Worm (Caenorhabditis elegans): ENCODE data around the gene syx-5.

The syx-5 gene

DNA sequence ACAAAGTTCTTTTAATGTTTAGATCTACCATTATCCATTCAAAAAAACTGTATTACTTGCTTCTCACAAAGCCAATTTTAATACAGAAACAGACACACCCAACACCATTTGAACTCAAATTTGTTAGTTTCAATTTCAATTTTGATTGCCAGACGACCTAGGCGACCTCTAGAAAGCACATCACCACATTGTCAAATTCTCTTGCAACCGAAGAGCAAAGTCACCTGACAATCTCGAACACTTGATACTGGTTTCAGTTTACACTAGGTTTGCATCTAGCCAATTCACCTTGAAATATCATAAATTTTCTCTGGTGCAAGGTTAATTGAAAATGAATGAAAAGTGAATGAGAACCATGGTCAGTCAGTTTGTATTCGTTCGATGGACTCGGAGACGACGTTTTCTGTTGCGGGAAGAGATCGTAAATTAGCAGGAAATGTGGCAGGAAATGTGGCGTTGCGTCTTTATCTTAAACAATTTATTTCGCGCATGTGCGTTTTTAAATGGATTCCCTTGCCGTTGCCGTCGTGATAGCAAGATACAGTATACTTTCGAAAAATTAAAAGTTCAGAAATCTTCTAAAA is 32.7 kb downstream of the syx-5 start:
- TF ChIP-seq nhr-76 (tag; optimal IDR thresholded peaks at IDR 0.05) (no peak), nhr-43 (tag; optimal IDR thresholded peaks at IDR 0.05; ENCODE audit: poor library complexity, severe bottlenecking) (peak; percentile 47), ztf-4 (tag; optimal IDR thresholded peaks at IDR 0.05) (no peak), nhr-12 (tag; optimal IDR thresholded peaks at IDR 0.05) (no peak), unc-62 (GFP tag; optimal IDR thresholded peaks at IDR 0.05) (no peak), pqm-1 (tag; optimal IDR thresholded peaks at IDR 0.05) (no peak), nhr-25 (tag; optimal IDR thresholded peaks at IDR 0.05) (peak; percentile 79)

DNA sequence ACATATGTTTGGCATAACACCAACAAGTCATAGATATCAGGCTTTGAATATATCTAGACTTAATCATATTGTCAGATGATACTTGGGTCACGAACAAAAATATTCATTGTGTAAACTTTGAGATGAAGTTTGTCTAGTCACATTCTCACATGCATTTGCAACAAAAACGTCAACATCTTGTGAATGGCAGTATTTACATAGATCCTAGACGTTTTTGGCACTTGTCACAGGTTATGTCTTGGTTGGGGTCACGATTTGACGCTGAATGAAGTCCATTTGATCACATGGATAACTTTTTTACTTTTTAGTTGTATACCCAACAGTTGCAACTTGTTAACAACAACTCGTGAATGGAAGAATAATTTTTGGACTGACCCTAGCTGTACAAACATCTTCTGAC is 33.6 kb downstream of the syx-5 start:
- TF ChIP-seq ceh-9 (tag; optimal IDR thresholded peaks at IDR 0.05) (no peak), elt-3 (tag; optimal IDR thresholded peaks at IDR 0.05) (no peak), nhr-237 (tag; optimal IDR thresholded peaks at IDR 0.05) (no peak), fkh-2 (tag; optimal IDR thresholded peaks at IDR 0.05) (no peak)

DNA sequence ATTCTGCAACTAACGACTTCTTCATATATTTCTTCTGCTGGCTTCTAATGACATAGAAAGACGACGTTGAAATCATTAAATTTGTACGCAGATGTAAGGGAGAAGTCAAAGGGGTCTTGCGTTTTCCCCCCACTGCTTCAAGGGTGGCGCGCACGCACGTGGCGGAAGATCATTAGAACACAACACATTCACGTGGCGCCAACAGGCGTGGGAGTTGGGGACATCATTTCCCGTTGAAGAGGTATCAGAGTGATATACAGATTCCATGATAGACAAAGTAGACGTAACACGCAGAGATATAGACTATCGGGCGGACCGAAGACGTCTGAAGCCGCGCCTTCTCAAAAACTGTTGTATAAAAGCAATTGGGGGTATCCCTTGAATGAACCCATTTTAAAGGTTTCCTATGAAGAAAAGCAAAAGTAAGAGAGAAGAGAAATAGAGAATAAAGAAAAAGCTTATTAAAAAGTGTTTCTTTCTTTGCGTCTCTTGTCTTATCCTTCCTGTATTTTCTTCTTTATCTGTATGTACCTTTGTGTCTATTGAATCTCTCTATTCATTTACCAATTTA is 34.6 kb downstream of the syx-5 start:
- TF ChIP-seq unc-39 (tag; optimal IDR thresholded peaks at IDR 0.05), result no peak
- TF ChIP-seq unc-62 (GFP tag; optimal IDR thresholded peaks at IDR 0.05), result no peak
- TF ChIP-seq ztf-4 (tag; optimal IDR thresholded peaks at IDR 0.05), result peak; percentile 55
- TF ChIP-seq skn-1 (tag; optimal IDR thresholded peaks at IDR 0.05), result no peak
- TF ChIP-seq ztf-11 (tag; optimal IDR thresholded peaks at IDR 0.05), result no peak
- TF ChIP-seq nfya-1 (tag; optimal IDR thresholded peaks at IDR 0.05; ENCODE audit: insufficient read depth), result peak; percentile 46
- peak; percentile 98 for TF ChIP-seq nhr-25 (tag; optimal IDR thresholded peaks at IDR 0.05)
- no peak for TF ChIP-seq nhr-67 (tag; optimal IDR thresholded peaks at IDR 0.05)
- TF ChIP-seq ceh-28 (tag; optimal IDR thresholded peaks at IDR 0.05), result peak; percentile 19
- TF ChIP-seq ceh-9 (tag; optimal IDR thresholded peaks at IDR 0.05), result no peak
- no peak for TF ChIP-seq fkh-10 (GFP tag; optimal IDR thresholded peaks at IDR 0.05)
- no peak for TF ChIP-seq ceh-16 (tag; optimal IDR thresholded peaks at IDR 0.05)
- TF ChIP-seq fkh-2 (tag; optimal IDR thresholded peaks at IDR 0.05), result no peak
- no peak for TF ChIP-seq zag-1 (tag; optimal IDR thresholded peaks at IDR 0.05)
- peak; percentile 0 for TF ChIP-seq R02D3.7 (tag; optimal IDR thresholded peaks at IDR 0.05)
- TF ChIP-seq elt-3 (tag; optimal IDR thresholded peaks at IDR 0.05), result peak in 1 of 3 experiments; percentile 49
- TF ChIP-seq jun-1 (tag; optimal IDR thresholded peaks at IDR 0.05), result no peak
- TF ChIP-seq mdl-1 (tag; optimal IDR thresholded peaks at IDR 0.05), result peak; percentile 88
- TF ChIP-seq nhr-77 (tag; optimal IDR thresholded peaks at IDR 0.05), result no peak
- peak; percentile 53 for TF ChIP-seq lsy-12 (tag; optimal IDR thresholded peaks at IDR 0.05)
- TF ChIP-seq mml-1 (tag; optimal IDR thresholded peaks at IDR 0.05), result peak; percentile 85
- TF ChIP-seq nhr-43 (tag; optimal IDR thresholded peaks at IDR 0.05; ENCODE audit: poor library complexity, severe bottlenecking), result peak; percentile 99
- TF ChIP-seq sea-2 (GFP tag; optimal IDR thresholded peaks at IDR 0.05), result no peak
- peak; percentile 43 for TF ChIP-seq egl-27 (tag; optimal IDR thresholded peaks at IDR 0.05)
- peak; percentile 78 for TF ChIP-seq tbx-2 (tag; optimal IDR thresholded peaks at IDR 0.05)
- no peak for TF ChIP-seq eor-1 (tag; optimal IDR thresholded peaks at IDR 0.05)
- no peak for TF ChIP-seq aly-2 (tag; optimal IDR thresholded peaks at IDR 0.05)
- no peak for TF ChIP-seq egl-5 (tag; optimal IDR thresholded peaks at IDR 0.05)
- peak; percentile 98 for TF ChIP-seq nhr-23 (tag; optimal IDR thresholded peaks at IDR 0.05)
- TF ChIP-seq nhr-76 (tag; optimal IDR thresholded peaks at IDR 0.05), result peak; percentile 35
- no peak for TF ChIP-seq nhr-237 (tag; optimal IDR thresholded peaks at IDR 0.05)

DNA sequence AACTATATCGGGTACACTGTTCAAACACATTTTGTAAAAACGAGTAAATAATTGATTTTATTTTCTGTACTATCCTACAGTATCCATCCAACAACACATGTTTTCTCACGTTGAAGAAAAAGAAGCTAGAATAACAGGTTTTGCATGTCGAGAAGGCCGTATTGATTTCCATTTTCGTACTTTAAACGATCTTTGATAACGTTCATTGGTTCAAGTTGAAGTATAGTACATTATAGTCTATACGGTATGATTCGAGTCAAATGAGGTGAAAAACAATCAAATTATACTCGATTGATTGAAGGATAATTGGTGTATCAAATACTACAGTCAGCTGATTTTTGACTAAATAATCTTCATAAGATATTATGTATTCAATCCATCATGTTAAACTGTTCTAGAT is 35.8 kb downstream of the syx-5 start:
- TF ChIP-seq nhr-25 (tag; optimal IDR thresholded peaks at IDR 0.05) (peak; percentile 50), lin-39 (tag; optimal IDR thresholded peaks at IDR 0.05) (no peak), nhr-43 (tag; optimal IDR thresholded peaks at IDR 0.05; ENCODE audit: poor library complexity, severe bottlenecking) (peak; percentile 55), nfya-1 (tag; optimal IDR thresholded peaks at IDR 0.05; ENCODE audit: insufficient read depth) (peak; percentile 36), mdl-1 (tag; optimal IDR thresholded peaks at IDR 0.05) (peak; percentile 2), lin-15B (tag; optimal IDR thresholded peaks at IDR 0.05) (no peak)
